Worm (Caenorhabditis elegans): Measurements from ENCODE around the gene nhr-31.

nhr-31 gene

DNA sequence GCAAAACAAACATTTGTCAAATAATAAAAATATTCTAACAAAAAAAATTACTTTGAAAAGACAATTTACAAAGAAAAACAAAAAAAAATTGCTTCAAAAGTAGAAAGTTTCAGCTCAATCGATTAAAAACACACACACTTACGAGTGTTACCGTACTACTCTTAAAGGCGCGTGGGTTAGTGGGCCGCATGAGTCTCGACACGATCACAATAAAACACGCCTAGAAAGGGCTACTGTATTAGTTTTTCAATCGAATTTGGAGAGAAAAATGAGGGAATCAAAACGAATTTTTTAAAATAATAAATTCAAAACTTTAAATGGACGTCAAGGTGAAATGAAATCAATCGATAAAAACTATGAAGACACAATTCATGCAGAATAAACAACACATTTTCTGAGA lies 18.8 kb downstream of the nhr-31 start (continued):
- TF ChIP-seq lag-1 (GFP tag; IDR thresholded peaks at IDR 0.05) (no peak), mxl-1 (tag; optimal IDR thresholded peaks at IDR 0.05) (no peak), madf-6 (GFP tag; IDR thresholded peaks at IDR 0.05) (peak; percentile 96), B0035.1 (tag; optimal IDR thresholded peaks at IDR 0.05) (no peak), ztf-18 (tag; optimal IDR thresholded peaks at IDR 0.05) (no peak), athp-1 (tag; optimal IDR thresholded peaks at IDR 0.05) (no peak), F33H1.4 (GFP tag; IDR thresholded peaks at IDR 0.05) (peak; percentile 93), ceh-100 (GFP tag; IDR thresholded peaks at IDR 0.05) (peak; percentile 38; the same call in 1 of the 2 replicates), snpc-1.3 (tag; optimal IDR thresholded peaks at IDR 0.05; ENCODE audit: insufficient read depth) (peak; percentile 46), ztf-6 (GFP tag; IDR thresholded peaks at IDR 0.05) (no peak), repo-1 (tag; optimal IDR thresholded peaks at IDR 0.05) (no peak), hrde-1 (tag; optimal IDR thresholded peaks at IDR 0.05; ENCODE audit: borderline replicate concordance) (no peak), somi-1 (GFP tag; optimal IDR thresholded peaks at IDR 0.05) (no peak), hlh-26 (GFP tag; conservative IDR thresholded peaks at IDR 0.05) (no peak), F22D6.2 (tag; optimal IDR thresholded peaks at IDR 0.05) (no peak), egrh-3 (GFP tag; IDR thresholded peaks at IDR 0.05) (no peak), ama-1 (optimal IDR thresholded peaks at IDR 0.05) (no peak), ama-1 (GFP tag; optimal IDR thresholded peaks at IDR 0.05) (peak in 1 of 2 experiments; percentile 23), efl-1 (GFP tag; optimal IDR thresholded peaks at IDR 0.05) (peak; percentile 19), gei-17 (GFP tag; optimal IDR thresholded peaks at IDR 0.05) (no peak), attf-5 (GFP tag; optimal IDR thresholded peaks at IDR 0.05) (no peak), sptf-2 (GFP tag; optimal IDR thresholded peaks at IDR 0.05) (no peak), K12H6.12 (tag; optimal IDR thresholded peaks at IDR 0.05) (no peak), bed-2 (GFP tag; IDR thresholded peaks at IDR 0.05) (no peak), lin-35 (GFP tag; optimal IDR thresholded peaks at IDR 0.05) (no peak), mel-28 (tag; optimal IDR thresholded peaks at IDR 0.05; ENCODE audit: borderline replicate concordance) (no peak), lin-26 (GFP tag; IDR thresholded peaks at IDR 0.05) (no peak), die-1 (tag; optimal IDR thresholded peaks at IDR 0.05) (no peak), nfya-2 (GFP tag; IDR thresholded peaks at IDR 0.05) (no peak), madf-10 (tag; optimal IDR thresholded peaks at IDR 0.05) (no peak), B0336.3 (GFP tag; IDR thresholded peaks at IDR 0.05) (no peak), Y79H2A.3 (GFP tag; conservative IDR thresholded peaks at IDR 0.05) (no peak), ceh-79 (tag; optimal IDR thresholded peaks at IDR 0.05) (no peak), egl-44 (GFP tag; IDR thresholded peaks at IDR 0.05) (no peak), mcd-1 (GFP tag; IDR thresholded peaks at IDR 0.05) (0 out of 2 replicates have a peak, but pooled peaks have one; percentile 9), nhr-27 (tag; optimal IDR thresholded peaks at IDR 0.05) (no peak), lsy-27 (tag; optimal IDR thresholded peaks at IDR 0.05; ENCODE audit: borderline replicate concordance, insufficient read depth) (no peak), hmg-20 (GFP tag; IDR thresholded peaks at IDR 0.05) (no peak), nhr-90 (tag; optimal IDR thresholded peaks at IDR 0.05) (no peak), F23B12.7 (tag; optimal IDR thresholded peaks at IDR 0.05; ENCODE audit: insufficient read depth) (no peak), zfh-2 (GFP tag; conservative IDR thresholded peaks at IDR 0.05) (no peak), rcor-1 (GFP tag; IDR thresholded peaks at IDR 0.05) (peak; percentile 54; the same call in 1 of the 2 replicates), lir-1 (GFP tag; conservative IDR thresholded peaks at IDR 0.05) (no peak), sea-2 (GFP tag; IDR thresholded peaks at IDR 0.05) (no peak), nhr-120 (GFP tag; IDR thresholded peaks at IDR 0.05) (no peak), snpc-1.1 (tag; optimal IDR thresholded peaks at IDR 0.05; ENCODE audit: insufficient read depth) (peak; percentile 36), B0019.2 (GFP tag; conservative IDR thresholded peaks at IDR 0.05) (no peak), pha-4 (tag; optimal IDR thresholded peaks at IDR 0.05) (no peak), ztf-26 (tag; optimal IDR thresholded peaks at IDR 0.05) (no peak)

All from whole organism, young adult.